Fruit fly (Drosophila melanogaster) whole organism, wandering third instar larva: ENCODE measurements around the gene TAF1B.

Experiments
- Abd-B ChIP-seq: fragments of >200 bp; optimal IDR thresholded peaks from 2 replicates; lab custom pipeline; 2017; ENCODE audit warnings: missing biosample characterization, missing genetic modification characterization
- CG32264 ChIP-seq: fragments of 200-800 bp; sonication (Bioruptor generic); optimal IDR thresholded peaks from 2 replicates; lab custom pipeline; 2016; ENCODE audit warnings: missing biosample characterization, missing genetic modification characterization
- CG9705 ChIP-seq: fragments of 200-800 bp; sonication (Bioruptor generic); optimal IDR thresholded peaks from 2 replicates; lab custom pipeline; 2018; ENCODE audit warnings: missing biosample characterization, mild to moderate bottlenecking, missing genetic modification characterization
- CrebA ChIP-seq: fragments of 200-800 bp; sonication (Bioruptor generic); optimal IDR thresholded peaks from 2 replicates; lab custom pipeline; 2016; ENCODE audit warnings: missing biosample characterization, mild to moderate bottlenecking, missing genetic modification characterization, borderline replicate concordance
- Dfd ChIP-seq: fragments of >200 bp; optimal IDR thresholded peaks from 2 replicates; lab custom pipeline; 2017; ENCODE audit warnings: missing biosample characterization, missing genetic modification characterization
- Dif ChIP-seq: fragments of 200-275, 200-300 bp; sonication (Bioruptor generic); optimal IDR thresholded peaks from 2 replicates; lab custom pipeline; 2018; ENCODE audit warnings: missing biosample characterization, missing genetic modification characterization; ENCODE audit not compliant: partially characterized antibody
- GATAd ChIP-seq: sonication (Bioruptor generic); optimal IDR thresholded peaks from 2 replicates; lab custom pipeline; 2016; ENCODE audit warnings: missing biosample characterization, missing genetic modification characterization
- HLH106 ChIP-seq: fragments of 200-800 bp; optimal IDR thresholded peaks from 3 replicates; lab custom pipeline; 2019; ENCODE audit warnings: missing biosample characterization, mild to moderate bottlenecking, missing genetic modification characterization, moderate library complexity
- Hnf4 ChIP-seq: fragments of 200-800 bp; sonication (Bioruptor generic); optimal IDR thresholded peaks from 2 replicates; lab custom pipeline; 2016; ENCODE audit warnings: missing biosample characterization, mild to moderate bottlenecking, missing genetic modification characterization
- Hr78 ChIP-seq: fragments of >200 bp; optimal IDR thresholded peaks from 2 replicates; lab custom pipeline; 2017; ENCODE audit warnings: missing biosample characterization, missing genetic modification characterization
- Hr83 ChIP-seq: fragments of 200-300 bp; sonication (Bioruptor generic); optimal IDR thresholded peaks from 2 replicates; lab custom pipeline; 2016; ENCODE audit warnings: missing biosample characterization, mild to moderate bottlenecking, missing genetic modification characterization, moderate library complexity; ENCODE audit not compliant: poor library complexity, severe bottlenecking
- Jra ChIP-seq: sonication (Bioruptor generic); optimal IDR thresholded peaks from 2 replicates; lab custom pipeline; 2016; ENCODE audit warnings: missing biosample characterization, missing genetic modification characterization
- Mio ChIP-seq: sonication (Bioruptor generic); optimal IDR thresholded peaks from 2 replicates; lab custom pipeline; 2016; ENCODE audit warnings: missing biosample characterization, missing genetic modification characterization
- Myc ChIP-seq: fragments of >200 bp; optimal IDR thresholded peaks from 2 replicates; lab custom pipeline; 2017
- N ChIP-seq: fragments of >200 bp; optimal IDR thresholded peaks from 2 replicates; lab custom pipeline; 2018; ENCODE audit warnings: missing biosample characterization, missing external identifiers, missing genetic modification characterization
- OdsH ChIP-seq: fragments of 200-800 bp; sonication (Bioruptor generic); optimal IDR thresholded peaks from 2 replicates; lab custom pipeline; 2016; ENCODE audit warnings: missing biosample characterization, mild to moderate bottlenecking, missing genetic modification characterization
- Rel ChIP-seq, 2 experiments: fragments of 200-800 bp; sonication (Bioruptor generic) in 1 of 2; optimal IDR thresholded peaks; 2 replicates in 1 of 2; 3 replicates in 1 of 2; lab custom pipeline; 2016 to 2019; ENCODE audit warnings: mild to moderate bottlenecking in 2 of 2, missing biosample characterization in 2 of 2, missing genetic modification characterization in 2 of 2, moderate library complexity in 1 of 2
- Sp1 ChIP-seq: fragments of 200-800 bp; sonication (Bioruptor generic); optimal IDR thresholded peaks from 3 replicates; lab custom pipeline; 2019; ENCODE audit warnings: missing biosample characterization, mild to moderate bottlenecking, missing genetic modification characterization, moderate library complexity
- Vsx2 ChIP-seq: fragments of 200-300, 225-300 bp; sonication (Bioruptor generic); optimal IDR thresholded peaks from 2 replicates; lab custom pipeline; 2018; ENCODE audit warnings: missing biosample characterization, missing genetic modification characterization; ENCODE audit not compliant: partially characterized antibody
- br ChIP-seq: fragments of 200-800 bp; sonication (Bioruptor generic); optimal IDR thresholded peaks from 2 replicates; lab custom pipeline; 2016; ENCODE audit warnings: missing biosample characterization, missing genetic modification characterization
- brk ChIP-seq: fragments of 200-800 bp; sonication (Bioruptor generic); optimal IDR thresholded peaks from 2 replicates; lab custom pipeline; 2016; ENCODE audit warnings: missing biosample characterization, mild to moderate bottlenecking, missing genetic modification characterization
- dl ChIP-seq, 2 experiments: fragments of 175-275, 200-275 bp in 1 of 2; fragments of 200-275 bp in 1 of 2; sonication (Bioruptor generic); optimal IDR thresholded peaks; lab custom pipeline; 2018; ENCODE audit warnings: mild to moderate bottlenecking in 2 of 2, missing biosample characterization in 2 of 2, missing genetic modification characterization in 2 of 2, moderate library complexity in 2 of 2; ENCODE audit not compliant: partially characterized antibody in 2 of 2, insufficient read depth in 1 of 2
- dmrt93B ChIP-seq: fragments of 200-800 bp; sonication (Bioruptor generic); optimal IDR thresholded peaks from 2 replicates; lab custom pipeline; 2018; ENCODE audit warnings: missing biosample characterization, mild to moderate bottlenecking, missing genetic modification characterization
- dsf ChIP-seq: sonication (Bioruptor generic); optimal IDR thresholded peaks from 2 replicates; lab custom pipeline; 2016; ENCODE audit warnings: missing biosample characterization, missing genetic modification characterization, borderline replicate concordance
- ey ChIP-seq: fragments of 200-800 bp; sonication (Bioruptor generic); optimal IDR thresholded peaks from 2 replicates; lab custom pipeline; 2016; ENCODE audit warnings: missing biosample characterization, missing genetic modification characterization
- foxo ChIP-seq, 2 experiments: fragments of 200-800 bp; sonication (Bioruptor generic); optimal IDR thresholded peaks; 2 replicates in 1 of 2; 3 replicates in 1 of 2; lab custom pipeline; 2016 to 2017; ENCODE audit warnings: missing biosample characterization in 2 of 2, missing genetic modification characterization in 2 of 2
- fru ChIP-seq: fragments of 200-800 bp; sonication (Bioruptor generic); optimal IDR thresholded peaks from 3 replicates; lab custom pipeline; 2016; ENCODE audit warnings: missing biosample characterization, mild to moderate bottlenecking, missing genetic modification characterization
- h ChIP-seq: fragments of 200-800 bp; sonication (Bioruptor generic); optimal IDR thresholded peaks from 3 replicates; lab custom pipeline; 2016; ENCODE audit warnings: missing biosample characterization, mild to moderate bottlenecking, missing genetic modification characterization
- jim ChIP-seq: fragments of 175-275, 200-325 bp; sonication (Bioruptor generic); optimal IDR thresholded peaks from 2 replicates; lab custom pipeline; 2016; ENCODE audit warnings: missing biosample characterization, mild to moderate bottlenecking, missing genetic modification characterization
- lola ChIP-seq: fragments of >200 bp; optimal IDR thresholded peaks from 2 replicates; lab custom pipeline; 2017; ENCODE audit warnings: missing biosample characterization, missing genetic modification characterization
- pan ChIP-seq: fragments of >200 bp; optimal IDR thresholded peaks from 2 replicates; lab custom pipeline; 2017
- psq ChIP-seq: fragments of 200-800 bp; sonication (Bioruptor generic); optimal IDR thresholded peaks from 3 replicates; lab custom pipeline; 2017; ENCODE audit warnings: missing biosample characterization, mild to moderate bottlenecking, missing genetic modification characterization, moderate library complexity
- rgr ChIP-seq: fragments of 200-800 bp; sonication (Bioruptor generic); optimal IDR thresholded peaks from 3 replicates; lab custom pipeline; 2016; ENCODE audit warnings: missing biosample characterization, mild to moderate bottlenecking, missing genetic modification characterization
- sage ChIP-seq: fragments of 200-800 bp; sonication (Bioruptor generic); optimal IDR thresholded peaks from 2 replicates; lab custom pipeline; 2016; ENCODE audit warnings: missing biosample characterization, mild to moderate bottlenecking, missing genetic modification characterization
- sv ChIP-seq: fragments of 200-800 bp; sonication (Bioruptor generic); optimal IDR thresholded peaks from 3 replicates; lab custom pipeline; 2016; ENCODE audit warnings: missing biosample characterization, missing genetic modification characterization
- tai ChIP-seq: sonication (Bioruptor generic); optimal IDR thresholded peaks from 2 replicates; lab custom pipeline; 2016; ENCODE audit warnings: missing biosample characterization, missing genetic modification characterization
- usp ChIP-seq: fragments of >200 bp; optimal IDR thresholded peaks from 2 replicates; lab custom pipeline; 2017; ENCODE audit warnings: missing biosample characterization, missing genetic modification characterization
- woc ChIP-seq: sonication (Bioruptor generic); optimal IDR thresholded peaks from 2 replicates; lab custom pipeline; 2016; ENCODE audit warnings: missing biosample characterization, mild to moderate bottlenecking, missing genetic modification characterization

Gene TAF1B

dm6 chr3R:10169124-10169766 lies 25.3 kb upstream of the TAF1B start:
- peak; percentile 15 for TF ChIP-seq OdsH
- no peak for TF ChIP-seq Sp1 (GFP tag; lab: Kevin White, UChicago)

- no peak for TF ChIP-seq Abd-B
- TF ChIP-seq jim (GFP tag; lab: Kevin White, UChicago), result no peak
- TF ChIP-seq Dif (GFP tag; lab: Kevin White, UChicago), result no peak
- no peak for TF ChIP-seq lola
- TF ChIP-seq Hr78 (GFP tag; lab: Kevin White, UChicago), result no peak
- TF ChIP-seq Jra (GFP tag; lab: Kevin White, UChicago), result peak; percentile 58
- no peak for TF ChIP-seq pan (lab: Kevin White, UChicago)
- TF ChIP-seq CG32264 (GFP tag; lab: Kevin White, UChicago), result peak; percentile 72
- peak; percentile 57 for TF ChIP-seq dmrt93B
- peak; percentile 56 for TF ChIP-seq fru
- peak; percentile 51 for TF ChIP-seq rgr (GFP tag; lab: Kevin White, UChicago)
- TF ChIP-seq brk (GFP tag; lab: Kevin White, UChicago), result no peak
- no peak for TF ChIP-seq Mio
- TF ChIP-seq dsf (GFP tag; lab: Kevin White, UChicago), result no peak
- peak; percentile 35 for TF ChIP-seq h
- no peak for TF ChIP-seq GATAd (GFP tag; lab: Kevin White, UChicago)
- no peak for TF ChIP-seq Myc (lab: Kevin White, UChicago)
- peak; percentile 65 for TF ChIP-seq ey (GFP tag; lab: Kevin White, UChicago)
- no peak for TF ChIP-seq Rel (GFP tag; optimal IDR thresholded peaks at IDR 0.05; lab: Kevin White, UChicago)
- no peak for TF ChIP-seq Rel (tag; optimal IDR thresholded peaks at IDR 0.05; lab: Kevin White, UChicago)
- TF ChIP-seq woc (GFP tag; lab: Kevin White, UChicago), result peak; percentile 57
- TF ChIP-seq HLH106 (tag; lab: Kevin White, UChicago), result peak; percentile 59
- no peak for TF ChIP-seq Vsx2
- TF ChIP-seq CrebA (GFP tag; lab: Kevin White, UChicago), result peak; percentile 23
- peak in 1 of 2 experiments; percentile 65 for TF ChIP-seq foxo (GFP tag; optimal IDR thresholded peaks at IDR 0.05; lab: Kevin White, UChicago)
- TF ChIP-seq br (GFP tag; lab: Kevin White, UChicago), result peak; percentile 15
- TF ChIP-seq Hnf4 (GFP tag; lab: Kevin White, UChicago), result peak; percentile 20
- no peak for TF ChIP-seq sage (GFP tag; lab: Kevin White, UChicago)
- TF ChIP-seq Sp1 (GFP tag; lab: Kevin White, UChicago), result peak; percentile 61
- no peak for TF ChIP-seq sv
- no peak for TF ChIP-seq tai (GFP tag; lab: Kevin White, UChicago)
- no peak for TF ChIP-seq Dfd
- peak; percentile 63 for TF ChIP-seq OdsH
- peak; percentile 52 for TF ChIP-seq Hr83 (GFP tag; lab: Kevin White, UChicago)
- no peak for TF ChIP-seq dl (GFP tag; optimal IDR thresholded peaks at IDR 0.05; lab: Kevin White, UChicago; ENCODE audit: insufficient read depth in 1 of 2, partially characterized antibody in 2 of 2)
- no peak for TF ChIP-seq usp
- TF ChIP-seq CG9705 (GFP tag; lab: Kevin White, UChicago), result no peak
- TF ChIP-seq psq (GFP tag; lab: Kevin White, UChicago), result peak; percentile 33
- no peak for TF ChIP-seq N
Measured at dm6 chr3R:10168483-10169064, 24.6 kb upstream of the TAF1B start.

- TF ChIP-seq Hr78 (GFP tag; lab: Kevin White, UChicago), result no peak
- TF ChIP-seq woc (GFP tag; lab: Kevin White, UChicago), result no peak
- TF ChIP-seq h, result no peak
- no peak for TF ChIP-seq brk (GFP tag; lab: Kevin White, UChicago)
- no peak for TF ChIP-seq Dif (GFP tag; lab: Kevin White, UChicago)
- no peak for TF ChIP-seq Sp1 (GFP tag; lab: Kevin White, UChicago)
- TF ChIP-seq lola, result no peak
- TF ChIP-seq sage (GFP tag; lab: Kevin White, UChicago), result no peak
- no peak for TF ChIP-seq rgr (GFP tag; lab: Kevin White, UChicago)
- no peak for TF ChIP-seq Jra (GFP tag; lab: Kevin White, UChicago)
- TF ChIP-seq psq (GFP tag; lab: Kevin White, UChicago), result no peak
- no peak for TF ChIP-seq OdsH
- TF ChIP-seq Rel (GFP tag; optimal IDR thresholded peaks at IDR 0.05; lab: Kevin White, UChicago), result no peak
- TF ChIP-seq Rel (tag; optimal IDR thresholded peaks at IDR 0.05; lab: Kevin White, UChicago), result no peak
- no peak for TF ChIP-seq dl (GFP tag; optimal IDR thresholded peaks at IDR 0.05; lab: Kevin White, UChicago; ENCODE audit: insufficient read depth in 1 of 2, partially characterized antibody in 2 of 2)
- TF ChIP-seq fru, result no peak
- TF ChIP-seq N, result no peak
- TF ChIP-seq br (GFP tag; lab: Kevin White, UChicago), result no peak
- no peak for TF ChIP-seq ey (GFP tag; lab: Kevin White, UChicago)
- TF ChIP-seq Vsx2, result no peak
- TF ChIP-seq, all 38 proteins: peak for 0
Measured at dm6 chr3R:10167280-10167679, 23.3 kb upstream of the TAF1B start.
